Worm (Caenorhabditis elegans) whole organism, L4 larva: Measurements from ENCODE around the gene Y39B6A.7.

ENCODE experiments used
- D1046.2 ChIP-seq: fragments of 200-800 bp; sonication (Bioruptor generic); IDR thresholded peaks from 2 replicates; pipeline ENCODE4 v1.3.6; 2022; ENCODE audit warnings: missing genetic modification characterization, missing compliant biosample characterization
- F49E8.2 ChIP-seq: sonication (generic microtip); optimal IDR thresholded peaks from 2 replicates; lab custom pipeline; 2016; ENCODE audit warnings: missing compliant biosample characterization, mild to moderate bottlenecking, missing genetic modification characterization, borderline replicate concordance
- R02D3.7 ChIP-seq: fragments of 150-350 bp; sonication (generic microtip); optimal IDR thresholded peaks from 3 replicates; lab custom pipeline; 2014; ENCODE audit warnings: missing biosample characterization, missing genetic modification characterization
- T20F7.1 ChIP-seq: fragments of 200-800 bp; sonication (Bioruptor generic); optimal IDR thresholded peaks from 2 replicates; lab custom pipeline; 2018; ENCODE audit warnings: mild to moderate bottlenecking, missing genetic modification characterization, missing compliant biosample characterization
- Y48G9A.11 ChIP-seq: fragments of 200-800 bp; sonication (Bioruptor generic); IDR thresholded peaks from 2 replicates; pipeline ENCODE4 v1.3.6; 2022; ENCODE audit warnings: missing genetic modification reagents, missing genetic modification characterization, missing compliant biosample characterization
- Y5F2A.4 ChIP-seq: fragments of 200-800 bp; sonication (Bioruptor generic); optimal IDR thresholded peaks from 2 replicates; lab custom pipeline; 2018; ENCODE audit warnings: mild to moderate bottlenecking, missing genetic modification characterization, missing compliant biosample characterization
- ZK337.2 ChIP-seq: fragments of 200-800 bp; sonication (Bioruptor generic); IDR thresholded peaks from 2 replicates; pipeline ENCODE4 v1.3.6; 2022; ENCODE audit warnings: missing genetic modification reagents, missing genetic modification characterization, missing compliant biosample characterization
- ZK546.5 ChIP-seq, 2 experiments: sonication (generic microtip); optimal IDR thresholded peaks; 2 replicates each; lab custom pipeline; 2017; ENCODE audit warnings: missing biosample characterization in 2 of 2, missing genetic modification characterization in 2 of 2
- ceh-20 ChIP-seq: fragments of 200-800 bp; sonication (Bioruptor generic); IDR thresholded peaks from 2 replicates; pipeline ENCODE4 v1.3.6; 2022; ENCODE audit warnings: missing genetic modification reagents, missing genetic modification characterization, missing compliant biosample characterization
- ceh-62 ChIP-seq: sonication (generic microtip); optimal IDR thresholded peaks from 2 replicates; lab custom pipeline; 2017; ENCODE audit warnings: missing biosample characterization, missing genetic modification characterization
- ceh-82 ChIP-seq: sonication (generic microtip); optimal IDR thresholded peaks from 2 replicates; lab custom pipeline; 2017; ENCODE audit warnings: missing biosample characterization, missing genetic modification characterization
- ces-1 ChIP-seq: fragments of 150-350 bp; sonication (generic microtip); optimal IDR thresholded peaks from 4 replicates; lab custom pipeline; 2014; ENCODE audit warnings: missing biosample characterization, missing genetic modification reagents, missing genetic modification characterization
- cey-2 ChIP-seq: sonication (generic microtip); optimal IDR thresholded peaks from 3 replicates; lab custom pipeline; 2017; ENCODE audit warnings: missing genetic modification characterization, mild to moderate bottlenecking, missing compliant biosample characterization, antibody characterized with exemption, borderline replicate concordance; ENCODE audit not compliant: insufficient read depth
- ctbp-1 ChIP-seq: fragments of 200-800 bp; sonication (Bioruptor generic); IDR thresholded peaks from 2 replicates; pipeline ENCODE4 v1.3.6; 2022; ENCODE audit warnings: missing genetic modification reagents, missing genetic modification characterization, missing compliant biosample characterization
- daf-12 ChIP-seq: fragments of 150-350 bp; optimal IDR thresholded peaks from 2 replicates; lab custom pipeline; 2014; ENCODE audit warnings: missing biosample characterization, missing genetic modification reagents, missing genetic modification characterization
- daf-19 ChIP-seq: fragments of 200-800 bp; sonication (Bioruptor generic); conservative IDR thresholded peaks from 2 replicates; pipeline ENCODE4 v1.3.6; 2022; ENCODE audit warnings: missing genetic modification characterization, missing compliant biosample characterization
- daf-8 ChIP-seq: fragments of 200-800 bp; sonication (Bioruptor generic); IDR thresholded peaks from 2 replicates; pipeline ENCODE4 v1.3.6; 2022; ENCODE audit warnings: missing genetic modification characterization, missing compliant biosample characterization
- dmd-8 ChIP-seq: fragments of 200-800 bp; sonication (Bioruptor generic); IDR thresholded peaks from 2 replicates; pipeline ENCODE4 v1.3.6; 2022; ENCODE audit warnings: missing genetic modification characterization, missing compliant biosample characterization
- dpl-1 ChIP-seq: fragments of 150-350 bp; optimal IDR thresholded peaks from 2 replicates; lab custom pipeline; 2014; ENCODE audit warnings: missing biosample characterization, missing genetic modification reagents, missing genetic modification characterization
- egl-27 ChIP-seq: sonication (generic microtip); optimal IDR thresholded peaks from 3 replicates; lab custom pipeline; 2017; ENCODE audit warnings: missing biosample characterization, missing genetic modification reagents, missing genetic modification characterization
- fkh-10 ChIP-seq: fragments of 150-350 bp; optimal IDR thresholded peaks from 2 replicates; lab custom pipeline; 2014; ENCODE audit warnings: missing biosample characterization, missing genetic modification reagents, missing genetic modification characterization
- hlh-11 ChIP-seq: fragments of 200-800 bp; sonication (Bioruptor generic); optimal IDR thresholded peaks from 2 replicates; lab custom pipeline; 2018; ENCODE audit warnings: mild to moderate bottlenecking, missing genetic modification characterization, missing compliant biosample characterization
- lin-1 ChIP-seq: fragments of 200-800 bp; sonication (Bioruptor generic); IDR thresholded peaks from 2 replicates; pipeline ENCODE4 v1.3.6; 2022; ENCODE audit warnings: missing genetic modification reagents, missing genetic modification characterization, missing compliant biosample characterization
- lin-15B ChIP-seq: fragments of 150-350 bp; sonication (generic microtip); optimal IDR thresholded peaks from 3 replicates; lab custom pipeline; 2014; ENCODE audit warnings: missing biosample characterization, missing genetic modification characterization
- madf-9 ChIP-seq: fragments of 200-800 bp; sonication (Bioruptor generic); conservative IDR thresholded peaks from 2 replicates; pipeline ENCODE4 v1.3.6; 2022; ENCODE audit warnings: missing genetic modification reagents, missing genetic modification characterization, missing compliant biosample characterization
- mep-1 ChIP-seq: fragments of 150-350 bp; sonication (generic microtip); optimal IDR thresholded peaks from 3 replicates; lab custom pipeline; 2014; ENCODE audit warnings: missing biosample characterization, missing genetic modification characterization
- mes-2 ChIP-seq: sonication (generic microtip); optimal IDR thresholded peaks from 2 replicates; lab custom pipeline; 2016; ENCODE audit warnings: missing genotype, mild to moderate bottlenecking, missing genetic modification characterization, missing compliant biosample characterization; ENCODE audit not compliant: poor library complexity, severe bottlenecking
- mxl-3 ChIP-seq: fragments of 200-800 bp; sonication (Bioruptor generic); optimal IDR thresholded peaks from 2 replicates; lab custom pipeline; 2018; ENCODE audit warnings: mild to moderate bottlenecking, missing genetic modification characterization, missing compliant biosample characterization
- nhr-10 ChIP-seq: fragments of 150-350 bp; optimal IDR thresholded peaks from 2 replicates; lab custom pipeline; 2014; ENCODE audit warnings: missing biosample characterization, missing genetic modification characterization
- nhr-102 ChIP-seq: sonication (generic microtip); optimal IDR thresholded peaks from 2 replicates; lab custom pipeline; 2016; ENCODE audit warnings: mild to moderate bottlenecking, missing genetic modification characterization, moderate library complexity, missing compliant biosample characterization
- nhr-11 ChIP-seq: fragments of 150-350 bp; optimal IDR thresholded peaks from 2 replicates; lab custom pipeline; 2014; ENCODE audit warnings: missing biosample characterization, missing genetic modification characterization
- nhr-25 ChIP-seq: sonication (generic microtip); optimal IDR thresholded peaks from 2 replicates; lab custom pipeline; 2017; ENCODE audit warnings: missing genetic modification characterization, mild to moderate bottlenecking, missing compliant biosample characterization, antibody characterized with exemption, moderate library complexity, borderline replicate concordance; ENCODE audit not compliant: insufficient read depth
- nhr-28 ChIP-seq: fragments of 150-350 bp; optimal IDR thresholded peaks from 2 replicates; lab custom pipeline; 2014; ENCODE audit warnings: missing biosample characterization, missing genetic modification characterization
- nhr-76 ChIP-seq: fragments of 150-350 bp; optimal IDR thresholded peaks from 2 replicates; lab custom pipeline; 2014; ENCODE audit warnings: missing biosample characterization, missing genetic modification characterization
- nhr-77 ChIP-seq: fragments of 150-350 bp; optimal IDR thresholded peaks from 2 replicates; lab custom pipeline; 2014; ENCODE audit warnings: missing biosample characterization, missing genetic modification characterization
- php-3 ChIP-seq: fragments of 200-800 bp; sonication (Bioruptor generic); IDR thresholded peaks from 2 replicates; pipeline ENCODE4 v1.3.6; 2022; ENCODE audit warnings: missing genetic modification reagents, missing genetic modification characterization, missing compliant biosample characterization
- saeg-2 ChIP-seq: fragments of 200-800 bp; sonication (Bioruptor generic); IDR thresholded peaks from 2 replicates; pipeline ENCODE4 v1.3.6; 2022; ENCODE audit warnings: missing genetic modification reagents, missing genetic modification characterization, missing compliant biosample characterization
- sdz-12 ChIP-seq: fragments of 200-800 bp; sonication (Bioruptor generic); optimal IDR thresholded peaks from 2 replicates; lab custom pipeline; 2018; ENCODE audit warnings: mild to moderate bottlenecking, missing genetic modification characterization, missing compliant biosample characterization
- set-16 ChIP-seq: fragments of 200-800 bp; sonication (Bioruptor generic); IDR thresholded peaks from 2 replicates; pipeline ENCODE4 v1.3.6; 2022; ENCODE audit warnings: missing genetic modification reagents, missing genetic modification characterization, missing compliant biosample characterization
- skn-1 ChIP-seq: fragments of 150-350 bp; optimal IDR thresholded peaks from 2 replicates; lab custom pipeline; 2014; ENCODE audit warnings: missing biosample characterization, missing genetic modification characterization
- snpc-1.2 ChIP-seq: fragments of 200-800 bp; sonication (Bioruptor generic); IDR thresholded peaks from 2 replicates; pipeline ENCODE4 v1.3.6; 2022; ENCODE audit warnings: missing genetic modification reagents, missing genetic modification characterization, missing compliant biosample characterization
- spr-3 ChIP-seq: fragments of 200-800 bp; sonication (Bioruptor generic); optimal IDR thresholded peaks from 2 replicates; lab custom pipeline; 2018; ENCODE audit warnings: mild to moderate bottlenecking, missing genetic modification characterization, missing compliant biosample characterization
- unc-62 ChIP-seq, 3 experiments: fragments of 150-350 bp in 1 of 3; sonication (generic microtip); optimal IDR thresholded peaks in 2 of 3; peaks in 1 of 3; 1 replicate in 1 of 3; 2 replicates in 2 of 3; lab custom pipeline; 2014 to 2017; ENCODE audit warnings: missing biosample characterization in 3 of 3, missing genetic modification characterization in 3 of 3, missing genetic modification reagents in 3 of 3, missing genotype in 1 of 3
- vab-7 ChIP-seq: fragments of 200-800 bp; sonication (Bioruptor generic); IDR thresholded peaks from 2 replicates; pipeline ENCODE4 v1.3.6; 2022; ENCODE audit warnings: missing genetic modification reagents, missing genetic modification characterization, missing compliant biosample characterization
- zfp-2 ChIP-seq: sonication (generic microtip); optimal IDR thresholded peaks from 2 replicates; lab custom pipeline; 2016; ENCODE audit warnings: mild to moderate bottlenecking, missing genetic modification characterization, missing compliant biosample characterization
- ztf-11 ChIP-seq: fragments of 150-350 bp; optimal IDR thresholded peaks from 2 replicates; lab custom pipeline; 2014; ENCODE audit warnings: missing biosample characterization, missing genetic modification characterization
- ztf-7 ChIP-seq: fragments of 150-350 bp; optimal IDR thresholded peaks from 2 replicates; lab custom pipeline; 2014; ENCODE audit warnings: missing biosample characterization, missing genetic modification characterization

Gene Y39B6A.7

DNA sequence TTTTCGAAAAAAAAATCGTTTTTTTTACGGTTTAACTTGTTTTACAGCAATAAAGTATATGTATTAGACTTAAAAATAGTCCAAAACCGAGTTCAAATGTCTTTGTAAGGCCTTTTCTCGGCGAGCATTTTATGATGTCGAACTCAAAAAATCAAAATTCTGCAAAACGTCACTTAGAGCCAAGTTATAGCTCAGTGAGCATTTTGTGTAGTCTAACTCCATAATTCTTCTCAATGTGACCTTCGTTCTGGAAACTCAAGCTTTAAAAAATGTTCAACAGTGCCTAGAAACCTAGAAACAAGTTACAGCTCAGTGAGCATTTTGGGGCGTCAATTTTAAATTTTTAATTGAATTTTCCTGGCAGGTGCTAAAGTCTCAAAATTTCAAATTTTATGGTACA lies 26.8 kb upstream of the Y39B6A.7 start:
- TF ChIP-seq unc-62 (GFP tag; optimal IDR thresholded peaks at IDR 0.05 in 1 of 2; lab: Kevin White, UChicago) = peak in 1 of 2 experiments; percentile 90
- no peak for TF ChIP-seq unc-62 (tag; optimal IDR thresholded peaks at IDR 0.05; lab: Kevin White, UChicago)
- TF ChIP-seq lin-15B (tag; lab: Kevin White, UChicago) = no peak

DNA sequence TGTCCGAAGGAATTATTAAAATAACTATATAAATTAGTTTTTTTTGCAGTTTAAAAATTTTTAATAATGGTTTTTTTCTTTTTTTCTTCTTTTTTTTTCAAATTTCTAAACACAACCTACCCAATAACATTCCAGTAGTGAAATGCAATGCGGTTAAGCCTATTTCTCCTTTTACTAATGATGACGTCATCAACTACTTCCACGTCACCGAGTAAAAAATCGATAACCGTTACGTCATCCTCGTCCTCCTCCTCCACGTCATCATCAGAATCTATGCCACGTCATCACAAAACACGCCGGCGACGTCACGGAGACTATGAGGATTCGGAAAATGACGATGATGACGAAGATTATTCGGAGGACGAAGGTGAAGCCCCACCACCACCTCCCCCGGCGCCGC lies 25.7 kb upstream of the Y39B6A.7 start, which contains the start of gene hot-2:
hot-2 (plus strand) TSS at position 134 of the 400 bp plus-strand sequence.
- TF ChIP-seq Y5F2A.4 (GFP tag; lab: Kevin White, UChicago) (no peak), set-16 (GFP tag; lab: Robert Waterston, UW) (0 out of 2 replicates have a peak, but pooled peaks have one; percentile 19), nhr-102 (no peak)

DNA sequence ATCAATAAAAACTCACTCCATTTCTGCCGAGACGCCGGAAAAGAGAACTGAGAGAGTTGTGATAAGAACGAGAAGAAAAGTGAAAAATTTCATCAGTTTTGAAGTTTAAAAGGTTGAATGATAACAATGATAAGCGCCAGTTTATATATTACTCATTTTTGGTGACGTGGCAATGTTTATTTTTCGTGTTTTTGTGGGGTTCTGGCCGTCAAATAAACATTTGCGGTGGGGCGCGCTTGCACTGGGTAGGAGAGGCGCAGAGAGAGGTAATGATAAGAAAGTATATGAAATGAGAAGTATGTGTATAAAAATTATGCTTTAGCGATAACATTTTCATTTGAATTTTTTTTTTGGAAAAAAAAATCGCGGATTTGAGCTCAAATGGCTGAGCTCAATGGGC lies 9.7 kb upstream of the Y39B6A.7 start, which contains the start of gene Y39B6A.5:
Y39B6A.5 (minus strand) TSS at position 214 of the 400 bp plus-strand sequence.
- no peak for TF ChIP-seq skn-1 (tag; lab: Kevin White, UChicago)
- TF ChIP-seq F49E8.2 (tag; lab: Kevin White, UChicago) = no peak
- TF ChIP-seq ZK546.5 (tag; optimal IDR thresholded peaks at IDR 0.05; lab: Kevin White, UChicago) = no peak
- peak; percentile 71 for TF ChIP-seq cey-2 (tag; lab: Kevin White, UChicago)
- no peak for TF ChIP-seq ZK337.2 (GFP tag; lab: Robert Waterston, UW)
- TF ChIP-seq ceh-20 = peak; percentile 71; the same call in 1 of the 2 replicates
- no peak for TF ChIP-seq D1046.2 (GFP tag; lab: Robert Waterston, UW)
- TF ChIP-seq dpl-1 (GFP tag; lab: Kevin White, UChicago) = no peak
- no peak for TF ChIP-seq fkh-10 (GFP tag; lab: Kevin White, UChicago)
- peak; percentile 88 for TF ChIP-seq php-3
- TF ChIP-seq spr-3 (GFP tag; lab: Kevin White, UChicago) = no peak
- no peak for TF ChIP-seq mxl-3 (GFP tag; lab: Kevin White, UChicago)
- TF ChIP-seq daf-19 = no peak
- no peak for TF ChIP-seq ztf-7 (tag; lab: Kevin White, UChicago)
- TF ChIP-seq nhr-77 = peak; percentile 93
- TF ChIP-seq nhr-76 (tag; lab: Kevin White, UChicago) = no peak
- TF ChIP-seq daf-8 (GFP tag; lab: Robert Waterston, UW) = no peak
- TF ChIP-seq zfp-2 (tag; lab: Kevin White, UChicago) = no peak
- TF ChIP-seq nhr-28 (tag; lab: Kevin White, UChicago) = peak; percentile 94
- no peak for TF ChIP-seq lin-15B (tag; lab: Kevin White, UChicago)
- no peak for TF ChIP-seq ceh-62 (tag; lab: Kevin White, UChicago)
- no peak for TF ChIP-seq ces-1 (GFP tag; lab: Kevin White, UChicago)
- peak; percentile 80 for TF ChIP-seq T20F7.1 (GFP tag; lab: Kevin White, UChicago)
- TF ChIP-seq madf-9 (GFP tag; lab: Robert Waterston, UW) = no peak; the same call in 1 of the 2 replicates
- TF ChIP-seq nhr-25 = no peak
- TF ChIP-seq nhr-102 = peak; percentile 78
- peak; percentile 90 for TF ChIP-seq hlh-11 (tag; lab: Kevin White, UChicago)
- TF ChIP-seq nhr-11 (tag; lab: Kevin White, UChicago) = no peak
- TF ChIP-seq ztf-11 (tag; lab: Kevin White, UChicago) = no peak
- TF ChIP-seq dmd-8 (GFP tag; lab: Robert Waterston, UW) = no peak
- TF ChIP-seq R02D3.7 (tag; lab: Kevin White, UChicago) = no peak
- peak; percentile 84 for TF ChIP-seq mep-1 (tag; lab: Kevin White, UChicago)
- TF ChIP-seq sdz-12 (GFP tag; lab: Kevin White, UChicago) = no peak
- no peak for TF ChIP-seq ceh-82 (tag; lab: Kevin White, UChicago)
- TF ChIP-seq daf-12 = no peak
- TF ChIP-seq egl-27 (tag; lab: Kevin White, UChicago) = no peak
- TF ChIP-seq Y48G9A.11 (GFP tag; lab: Robert Waterston, UW) = no peak
- peak; percentile 81 for TF ChIP-seq mes-2 (tag; lab: Kevin White, UChicago)
- TF ChIP-seq saeg-2 (GFP tag; lab: Robert Waterston, UW) = no peak
- TF ChIP-seq nhr-10 (tag; lab: Kevin White, UChicago) = peak; percentile 65
- no peak for TF ChIP-seq ctbp-1 (GFP tag; lab: Robert Waterston, UW)
- TF ChIP-seq snpc-1.2 (GFP tag; lab: Robert Waterston, UW) = no peak
- peak; percentile 94 for TF ChIP-seq lin-1 (GFP tag; lab: Robert Waterston, UW)
- no peak for TF ChIP-seq vab-7 (GFP tag; lab: Robert Waterston, UW)
